Fruit fly (Drosophila melanogaster): ENCODE results near the gene Ret.

DNA sequence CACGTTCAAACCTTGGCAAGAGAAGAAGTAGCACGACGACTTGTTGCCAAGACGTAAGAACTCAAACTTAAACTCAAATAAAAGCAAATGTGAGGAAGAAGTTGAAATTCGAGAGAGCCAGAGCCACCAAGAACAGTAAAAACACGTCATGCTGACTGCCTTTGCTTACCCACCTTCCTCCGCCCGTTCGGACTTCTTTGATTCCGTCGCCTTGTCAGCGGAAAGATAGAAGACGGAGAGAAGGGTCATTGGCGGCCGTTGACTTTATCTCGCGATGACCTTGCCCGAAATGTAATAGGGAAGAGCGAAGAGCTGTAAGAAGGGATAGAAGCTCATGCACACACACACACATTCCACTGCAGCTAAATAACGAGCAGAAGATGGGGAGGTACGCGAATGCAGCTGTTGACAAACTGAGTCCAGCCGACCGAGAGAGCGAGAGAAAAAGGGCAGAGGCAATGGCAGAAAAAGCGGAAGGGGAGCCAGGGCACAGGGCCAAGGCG, 45.5 kb upstream of the Ret start:
- TF ChIP-seq psq (GFP tag; optimal IDR thresholded peaks at IDR 0.05) (peak; percentile 96), GATAd (GFP tag; optimal IDR thresholded peaks at IDR 0.05) (no peak), Jra (GFP tag; optimal IDR thresholded peaks at IDR 0.05) (no peak), Abd-B (GFP tag; optimal IDR thresholded peaks at IDR 0.05) (no peak), OdsH (GFP tag; optimal IDR thresholded peaks at IDR 0.05) (no peak), lola (GFP tag; optimal IDR thresholded peaks at IDR 0.05) (no peak), Dfd (GFP tag; optimal IDR thresholded peaks at IDR 0.05) (no peak), Sp1 (GFP tag; optimal IDR thresholded peaks at IDR 0.05) (no peak), woc (GFP tag; optimal IDR thresholded peaks at IDR 0.05) (peak; percentile 12), pan (optimal IDR thresholded peaks at IDR 0.05) (no peak), CrebA (GFP tag; optimal IDR thresholded peaks at IDR 0.05; ENCODE audit: borderline replicate concordance) (no peak)
